Worm (Caenorhabditis elegans) whole organism, early embryonic: Measurements from ENCODE around the gene kcnl-4.

Source experiments
- B0310.2 ChIP-seq: sonication (generic microtip); optimal IDR thresholded peaks from 2 replicates; lab custom pipeline; 2016; ENCODE audit warnings: mild to moderate bottlenecking, missing genetic modification characterization, missing compliant biosample characterization
- F13C5.2 ChIP-seq: sonication (generic microtip); optimal IDR thresholded peaks from 2 replicates; lab custom pipeline; 2017; ENCODE audit warnings: mild to moderate bottlenecking, missing genetic modification characterization, inconsistent platforms, missing compliant biosample characterization
- aly-1 ChIP-seq: sonication (generic microtip); optimal IDR thresholded peaks from 2 replicates; lab custom pipeline; 2016; ENCODE audit warnings: missing genetic modification characterization, missing compliant biosample characterization
- ama-1 ChIP-seq: fragments of 150-350 bp; optimal IDR thresholded peaks from 2 replicates; lab custom pipeline; 2014
- ceh-13 ChIP-seq: fragments of 200-800 bp; sonication (Bioruptor generic); optimal IDR thresholded peaks from 2 replicates; lab custom pipeline; 2018; ENCODE audit warnings: mild to moderate bottlenecking, missing genetic modification characterization, missing compliant biosample characterization
- ceh-36 ChIP-seq: sonication (generic microtip); optimal IDR thresholded peaks from 2 replicates; lab custom pipeline; 2016; ENCODE audit warnings: missing genetic modification characterization, inconsistent platforms, missing compliant biosample characterization
- ets-7 ChIP-seq: sonication (generic microtip); optimal IDR thresholded peaks from 2 replicates; lab custom pipeline; 2016; ENCODE audit warnings: missing genotype, missing genetic modification characterization, missing compliant biosample characterization
- flt-1 ChIP-seq: fragments of 200-800 bp; sonication (Bioruptor generic); IDR thresholded peaks from 2 replicates; pipeline ENCODE4 v1.3.6; 2022; ENCODE audit warnings: missing genetic modification characterization, missing compliant biosample characterization
- hmbx-1 ChIP-seq: sonication (generic microtip); optimal IDR thresholded peaks from 2 replicates; lab custom pipeline; 2016; ENCODE audit warnings: mild to moderate bottlenecking, missing genetic modification characterization, missing compliant biosample characterization
- hmg-4 ChIP-seq: fragments of 200-800 bp; sonication (Bioruptor generic); optimal IDR thresholded peaks from 2 replicates; lab custom pipeline; 2018; ENCODE audit warnings: mild to moderate bottlenecking, missing genetic modification characterization, missing compliant biosample characterization
- pes-1 ChIP-seq: fragments of 200-800 bp; sonication (Bioruptor generic); IDR thresholded peaks from 2 replicates; pipeline ENCODE4 v1.3.6; 2022; ENCODE audit warnings: missing genetic modification reagents, missing genetic modification characterization, missing compliant biosample characterization
- scrt-1 ChIP-seq: fragments of 200-800 bp; sonication (Bioruptor generic); IDR thresholded peaks from 2 replicates; pipeline ENCODE4 v1.3.6; 2022; ENCODE audit warnings: missing genetic modification characterization, missing compliant biosample characterization
- sea-1 ChIP-seq: fragments of 200-800 bp; sonication (Bioruptor generic); conservative IDR thresholded peaks from 2 replicates; pipeline ENCODE4 v1.3.6; 2022; ENCODE audit warnings: missing genetic modification characterization, missing compliant biosample characterization
- tbx-11 ChIP-seq: fragments of 200-800 bp; sonication (Bioruptor generic); IDR thresholded peaks from 2 replicates; pipeline ENCODE4 v1.3.6; 2022; ENCODE audit warnings: missing genetic modification characterization, missing compliant biosample characterization
- tbx-37 ChIP-seq: fragments of 200-800 bp; sonication (Bioruptor generic); conservative IDR thresholded peaks from 2 replicates; pipeline ENCODE4 v1.3.6; 2022; ENCODE audit warnings: missing genetic modification reagents, missing genetic modification characterization, missing compliant biosample characterization
- tra-4 ChIP-seq: sonication (generic microtip); optimal IDR thresholded peaks from 2 replicates; lab custom pipeline; 2017; ENCODE audit warnings: missing genetic modification characterization, missing compliant biosample characterization

The kcnl-4 gene

ce11 chrV:14504120-14504519 lies 26.8 kb upstream of the kcnl-4 start:
- TF ChIP-seq hmbx-1 (tag; lab: Kevin White, UChicago): no peak
- TF ChIP-seq tra-4 (tag; lab: Kevin White, UChicago): no peak

DNA sequence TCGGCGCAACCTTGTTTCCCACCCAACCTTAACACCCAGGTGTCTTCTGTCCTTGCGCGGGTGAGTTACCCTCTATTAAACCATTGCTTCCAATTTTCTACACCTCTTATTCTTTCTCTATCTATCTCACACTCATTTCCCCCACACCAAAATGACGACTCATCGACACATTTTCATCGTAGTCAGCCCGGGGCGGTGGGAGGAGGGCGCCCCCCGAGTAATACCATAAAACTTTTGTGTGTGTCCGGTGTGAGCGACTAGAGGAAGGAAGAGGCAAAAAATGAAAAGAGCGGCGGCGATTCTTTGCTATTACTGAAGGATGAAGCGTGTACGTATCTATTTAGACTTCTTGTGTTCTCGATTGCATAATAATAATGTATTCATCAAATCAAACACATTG lies 26.1 kb upstream of the kcnl-4 start:
- TF ChIP-seq F13C5.2 (tag; lab: Kevin White, UChicago) (no peak), tbx-37 (GFP tag; lab: Robert Waterston, UW) (no peak), sea-1 (0 out of 2 replicates have a peak, but pooled peaks have one; percentile 45), hmg-4 (GFP tag; lab: Kevin White, UChicago) (peak; percentile 44), pes-1 (GFP tag; lab: Robert Waterston, UW) (peak; percentile 29; the same call in 1 of the 2 replicates), ama-1 (lab: Kevin White, UChicago) (no peak), scrt-1 (GFP tag; lab: Robert Waterston, UW) (0 out of 2 replicates have a peak, but pooled peaks have one; percentile 49), tbx-11 (GFP tag; lab: Robert Waterston, UW) (no peak), ets-7 (tag; lab: Kevin White, UChicago) (no peak), ceh-13 (GFP tag; lab: Kevin White, UChicago) (no peak)

ce11 chrV:14505745-14506214 lies 25.1 kb upstream of the kcnl-4 start:
- TF ChIP-seq tbx-11 (GFP tag; lab: Robert Waterston, UW) (no peak), F13C5.2 (tag; lab: Kevin White, UChicago) (no peak), ets-7 (tag; lab: Kevin White, UChicago) (no peak), aly-1 (tag; lab: Kevin White, UChicago) (no peak), hmbx-1 (tag; lab: Kevin White, UChicago) (no peak), hmg-4 (GFP tag; lab: Kevin White, UChicago) (peak; percentile 68)

DNA sequence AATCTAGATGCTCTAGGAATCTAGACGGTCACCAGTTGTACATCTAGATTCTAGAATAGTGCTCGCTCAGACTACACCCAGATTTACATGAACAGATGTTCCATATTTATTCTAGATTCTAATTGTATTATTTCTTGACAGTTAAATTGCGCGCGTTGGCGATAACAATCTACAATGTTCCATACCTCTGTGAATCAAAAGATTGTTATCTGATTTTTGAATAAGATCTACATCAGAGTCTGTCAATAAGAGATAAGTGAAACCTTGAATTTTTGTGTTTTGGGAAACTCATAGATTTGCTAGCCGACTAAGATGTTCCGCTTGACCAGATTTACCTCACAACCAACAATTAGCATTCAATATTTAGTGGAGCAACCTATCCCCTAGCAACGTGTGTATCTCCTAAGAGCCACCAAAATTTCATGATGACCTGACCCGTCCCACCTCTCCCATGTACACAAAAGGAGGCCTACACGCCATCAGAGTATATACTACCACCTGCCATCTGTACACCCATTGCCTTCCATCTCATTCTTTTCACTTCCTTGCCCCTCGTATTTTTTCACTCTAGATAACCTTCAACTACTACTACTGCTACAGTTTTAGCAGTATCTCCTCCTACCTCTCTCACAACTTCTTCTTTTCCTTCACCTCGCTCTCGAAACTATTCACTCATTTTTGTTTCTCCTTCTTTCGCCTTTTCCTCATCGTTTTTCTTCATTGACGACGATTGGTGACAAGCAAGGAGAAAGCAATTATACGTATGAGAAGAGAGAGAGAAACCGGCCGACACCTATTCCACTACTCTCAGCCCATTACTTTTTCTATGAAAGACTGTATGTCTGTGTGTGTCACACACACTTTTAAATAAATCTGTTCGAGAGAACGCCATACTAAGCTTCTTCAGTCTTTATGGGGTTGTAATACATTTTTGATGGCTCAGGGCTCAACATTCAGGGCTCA lies 23.9 kb upstream of the kcnl-4 start:
- TF ChIP-seq sea-1 (no peak), scrt-1 (GFP tag; lab: Robert Waterston, UW) (no peak), tra-4 (tag; lab: Kevin White, UChicago) (no peak), ama-1 (lab: Kevin White, UChicago) (no peak), tbx-37 (GFP tag; lab: Robert Waterston, UW) (no peak), ets-7 (tag; lab: Kevin White, UChicago) (no peak), hmbx-1 (tag; lab: Kevin White, UChicago) (no peak), F13C5.2 (tag; lab: Kevin White, UChicago) (no peak), flt-1 (no peak), ceh-36 (tag; lab: Kevin White, UChicago) (no peak), ceh-13 (GFP tag; lab: Kevin White, UChicago) (no peak), aly-1 (tag; lab: Kevin White, UChicago) (no peak), tbx-11 (GFP tag; lab: Robert Waterston, UW) (no peak), hmg-4 (GFP tag; lab: Kevin White, UChicago) (no peak)

ce11 chrV:14508005-14508521 lies 22.9 kb upstream of the kcnl-4 start, which contains the start of gene R02D5.1:
Gene R02D5.1 (plus strand): TSS chrV:14508249.
- TF ChIP-seq tbx-37 (GFP tag; lab: Robert Waterston, UW): no peak
- no peak for TF ChIP-seq tbx-11 (GFP tag; lab: Robert Waterston, UW)
- TF ChIP-seq pes-1 (GFP tag; lab: Robert Waterston, UW): no peak
- TF ChIP-seq ceh-13 (GFP tag; lab: Kevin White, UChicago): no peak
- no peak for TF ChIP-seq sea-1
- TF ChIP-seq hmg-4 (GFP tag; lab: Kevin White, UChicago): peak; percentile 21
- TF ChIP-seq aly-1 (tag; lab: Kevin White, UChicago): no peak
- no peak for TF ChIP-seq ceh-36 (tag; lab: Kevin White, UChicago)
- no peak for TF ChIP-seq ets-7 (tag; lab: Kevin White, UChicago)

- TF ChIP-seq ama-1 (lab: Kevin White, UChicago) (no peak), ceh-36 (tag; lab: Kevin White, UChicago) (no peak), aly-1 (tag; lab: Kevin White, UChicago) (no peak), tra-4 (tag; lab: Kevin White, UChicago) (no peak), hmg-4 (GFP tag; lab: Kevin White, UChicago) (no peak), pes-1 (GFP tag; lab: Robert Waterston, UW) (no peak), scrt-1 (GFP tag; lab: Robert Waterston, UW) (no peak), flt-1 (no peak), tbx-37 (GFP tag; lab: Robert Waterston, UW) (no peak)
Observed at ce11 chrV:14508556-14508955, 22.4 kb upstream of the kcnl-4 start.

ce11 chrV:14510746-14511145 lies 20.2 kb upstream of the kcnl-4 start, which contains the start of gene R02D5.9:
Gene R02D5.9 (minus strand): TSS chrV:14511123.
- no peak for TF ChIP-seq tra-4 (tag; lab: Kevin White, UChicago)
- TF ChIP-seq B0310.2 (tag; lab: Kevin White, UChicago): no peak
- no peak for TF ChIP-seq aly-1 (tag; lab: Kevin White, UChicago)
- no peak for TF ChIP-seq F13C5.2 (tag; lab: Kevin White, UChicago)
- TF ChIP-seq ets-7 (tag; lab: Kevin White, UChicago): no peak
- no peak for TF ChIP-seq flt-1
